Fruit fly (Drosophila melanogaster) whole organism, embryonic: ENCODE measurements around the gene CG32855.
A peak's percentile ranks its signal among the peaks of the same experiment; 100 is the strongest.

Source experiments
- Adf1 ChIP-seq: fragments of 200-800 bp; sonication (Bioruptor generic); IDR thresholded peaks from 2 replicates; pipeline ENCODE4 v1.3.6; 2022; ENCODE audit warnings: missing biosample characterization, missing genetic modification characterization
- Awh ChIP-seq: fragments of 200-800 bp; sonication (Bioruptor generic); IDR thresholded peaks from 2 replicates; pipeline ENCODE4, ENCODE4 v1.3.6; 2022; ENCODE audit warnings: missing biosample characterization, missing genetic modification characterization
- B-H2 ChIP-seq: fragments of 200-800 bp; sonication (Bioruptor generic); optimal IDR thresholded peaks from 2 replicates; lab custom pipeline; 2018; ENCODE audit warnings: missing biosample characterization, mild to moderate bottlenecking, missing genetic modification characterization
- Bgb ChIP-seq: fragments of 200-800 bp; sonication (Bioruptor generic); IDR thresholded peaks from 2 replicates; pipeline ENCODE4 v1.3.6; 2022; ENCODE audit warnings: missing biosample characterization, missing genetic modification characterization; ENCODE audit not compliant: partially characterized antibody
- CG11504 ChIP-seq: fragments of 200-800 bp; sonication (Bioruptor generic); optimal IDR thresholded peaks from 3 replicates; lab custom pipeline; 2019; ENCODE audit warnings: missing biosample characterization, mild to moderate bottlenecking, missing genetic modification characterization, moderate library complexity
- CG12104 ChIP-seq: fragments of 200-800 bp; sonication (Bioruptor generic); optimal IDR thresholded peaks from 3 replicates; lab custom pipeline; 2016; ENCODE audit warnings: missing biosample characterization, missing genetic modification characterization
- CG14965 ChIP-seq: fragments of 200-800 bp; sonication (Bioruptor generic); optimal IDR thresholded peaks from 2 replicates; lab custom pipeline; 2016; ENCODE audit warnings: missing biosample characterization, missing genetic modification characterization, borderline replicate concordance
- CG17328 ChIP-seq: fragments of 200-800 bp; sonication (Bioruptor generic); IDR thresholded peaks from 2 replicates; pipeline ENCODE4 v1.3.6; 2022; ENCODE audit warnings: missing biosample characterization, missing genetic modification characterization
- CG17385 ChIP-seq: fragments of 200-800 bp; sonication (Bioruptor generic); optimal IDR thresholded peaks from 3 replicates; lab custom pipeline; 2018; ENCODE audit warnings: missing biosample characterization, mild to moderate bottlenecking, missing genetic modification characterization
- CG17568 ChIP-seq: fragments of 200-800 bp; sonication (Bioruptor generic); optimal IDR thresholded peaks from 2 replicates; lab custom pipeline; 2018; ENCODE audit warnings: missing biosample characterization, mild to moderate bottlenecking, missing genetic modification characterization, moderate library complexity
- CG1832 ChIP-seq: fragments of 200-800 bp; sonication (Bioruptor generic); optimal IDR thresholded peaks from 2 replicates; lab custom pipeline; 2017; ENCODE audit warnings: missing biosample characterization, mild to moderate bottlenecking, missing genetic modification characterization, inconsistent platforms
- CG18476 ChIP-seq: fragments of 200-800 bp; sonication (Bioruptor generic); optimal IDR thresholded peaks from 2 replicates; lab custom pipeline; 2016; ENCODE audit warnings: missing biosample characterization, mild to moderate bottlenecking, missing genetic modification characterization
- CG2889 ChIP-seq: fragments of 200-800 bp; sonication (Bioruptor generic); IDR thresholded peaks from 3 replicates; pipeline ENCODE4 v1.3.6; 2022; ENCODE audit warnings: missing biosample characterization, missing genetic modification characterization
- CG31441 ChIP-seq: fragments of 200-800 bp; sonication (Bioruptor generic); IDR thresholded peaks from 2 replicates; pipeline ENCODE4 v1.3.6; 2022; ENCODE audit warnings: missing biosample characterization, missing genetic modification characterization
- CG3163 ChIP-seq: fragments of 200-800 bp; sonication (Bioruptor generic); optimal IDR thresholded peaks from 3 replicates; lab custom pipeline; 2016; ENCODE audit warnings: missing biosample characterization, missing genetic modification characterization
- CG3281 ChIP-seq: fragments of 200-800 bp; sonication (Bioruptor generic); optimal IDR thresholded peaks from 3 replicates; lab custom pipeline; 2017; ENCODE audit warnings: missing biosample characterization, mild to moderate bottlenecking, missing genetic modification characterization
- CG6765 ChIP-seq: fragments of 200-800 bp; sonication (Bioruptor generic); optimal IDR thresholded peaks from 3 replicates; lab custom pipeline; 2017; ENCODE audit warnings: missing biosample characterization, mild to moderate bottlenecking, missing genetic modification characterization
- CG8388 ChIP-seq: fragments of 200-800 bp; sonication (Bioruptor generic); optimal IDR thresholded peaks from 2 replicates; lab custom pipeline; 2019; ENCODE audit warnings: missing biosample characterization, mild to moderate bottlenecking, missing genetic modification characterization, moderate library complexity
- CHES-1-like ChIP-seq: fragments of 200-800 bp; sonication (Bioruptor generic); optimal IDR thresholded peaks from 2 replicates; lab custom pipeline; 2016; ENCODE audit warnings: missing biosample characterization, missing genetic modification characterization
- CrebB ChIP-seq: fragments of 200-800 bp; sonication (Bioruptor generic); optimal IDR thresholded peaks from 3 replicates; lab custom pipeline; 2018; ENCODE audit warnings: missing biosample characterization, mild to moderate bottlenecking, missing genetic modification characterization
- Doc3 ChIP-seq: fragments of 200-800 bp; sonication (Bioruptor generic); IDR thresholded peaks from 3 replicates; pipeline ENCODE4 v1.3.6; 2022; ENCODE audit warnings: missing biosample characterization, missing genetic modification characterization; ENCODE audit not compliant: partially characterized antibody
- E2f1 ChIP-seq: fragments of 200-800 bp; sonication (Bioruptor generic); IDR thresholded peaks from 2 replicates; pipeline ENCODE4 v1.3.6; 2022; ENCODE audit warnings: missing biosample characterization, missing genetic modification characterization
- Hmx ChIP-seq: fragments of 200-800 bp; sonication (Bioruptor generic); optimal IDR thresholded peaks from 2 replicates; lab custom pipeline; 2016; ENCODE audit warnings: missing biosample characterization, missing genetic modification characterization
- NK7.1 ChIP-seq: fragments of 200-800 bp; sonication (Bioruptor generic); optimal IDR thresholded peaks from 3 replicates; lab custom pipeline; 2016; ENCODE audit warnings: missing biosample characterization, missing genetic modification characterization
- Nf-YB ChIP-seq: fragments of 200-800 bp; sonication (Bioruptor generic); optimal IDR thresholded peaks from 3 replicates; lab custom pipeline; 2019; ENCODE audit warnings: missing biosample characterization, mild to moderate bottlenecking, missing genetic modification characterization, moderate library complexity
- Nf-YC ChIP-seq: fragments of 200-800 bp; optimal IDR thresholded peaks from 3 replicates; lab custom pipeline; 2019; ENCODE audit warnings: missing biosample characterization, mild to moderate bottlenecking, missing genetic modification characterization, moderate library complexity
- Oli ChIP-seq: fragments of 200-800 bp; sonication (Bioruptor generic); optimal IDR thresholded peaks from 2 replicates; lab custom pipeline; 2018; ENCODE audit warnings: missing biosample characterization, mild to moderate bottlenecking, missing genetic modification characterization, moderate library complexity
- Sox102F ChIP-seq: fragments of 200-800 bp; sonication (Bioruptor generic); optimal IDR thresholded peaks from 2 replicates; lab custom pipeline; 2018; ENCODE audit warnings: missing biosample characterization, mild to moderate bottlenecking, missing genetic modification characterization, moderate library complexity
- Sry-β ChIP-seq: fragments of 200-800 bp; sonication (Bioruptor generic); optimal IDR thresholded peaks from 2 replicates; lab custom pipeline; 2018; ENCODE audit warnings: missing biosample characterization, mild to moderate bottlenecking, missing genetic modification characterization, moderate library complexity
- TFAM ChIP-seq: fragments of 200-800 bp; sonication (Bioruptor generic); optimal IDR thresholded peaks from 2 replicates; lab custom pipeline; 2017; ENCODE audit warnings: missing biosample characterization, missing genetic modification characterization, inconsistent platforms
- abd-A ChIP-seq: fragments of 200-800 bp; sonication (Bioruptor generic); optimal IDR thresholded peaks from 3 replicates; lab custom pipeline; 2019; ENCODE audit warnings: missing biosample characterization, mild to moderate bottlenecking, missing genetic modification characterization, moderate library complexity
- al ChIP-seq: fragments of 200-800 bp; sonication (Bioruptor generic); IDR thresholded peaks from 2 replicates; pipeline ENCODE4 v1.3.6; 2022; ENCODE audit warnings: missing biosample characterization, missing genetic modification characterization
- bab2 ChIP-seq: fragments of 200-800 bp; sonication (Bioruptor generic); optimal IDR thresholded peaks from 2 replicates; lab custom pipeline; 2016; ENCODE audit warnings: missing biosample characterization, missing genetic modification characterization
- chif ChIP-seq, 2 experiments: fragments of 200-800 bp; sonication (Bioruptor generic); optimal IDR thresholded peaks; 3 replicates each; lab custom pipeline; 2016; ENCODE audit warnings: missing biosample characterization in 2 of 2, missing genetic modification characterization in 2 of 2
- ci ChIP-seq: fragments of 200-800 bp; sonication (Bioruptor generic); IDR thresholded peaks from 3 replicates; pipeline ENCODE4 v1.3.6; 2022; ENCODE audit warnings: missing biosample characterization, missing genetic modification characterization
- dmrt11E ChIP-seq: fragments of 200-800 bp; sonication (Bioruptor generic); optimal IDR thresholded peaks from 3 replicates; lab custom pipeline; 2018; ENCODE audit warnings: missing biosample characterization, mild to moderate bottlenecking, missing genetic modification characterization, moderate library complexity
- dmrt99B ChIP-seq: fragments of 200-800 bp; sonication (Bioruptor generic); optimal IDR thresholded peaks from 2 replicates; lab custom pipeline; 2018; ENCODE audit warnings: missing biosample characterization, mild to moderate bottlenecking, missing genetic modification characterization, moderate library complexity
- eve ChIP-seq, 2 experiments: fragments of >200 bp; optimal IDR thresholded peaks; 2 replicates each; lab custom pipeline; 2017; ENCODE audit warnings: missing biosample characterization in 2 of 2, missing genetic modification characterization in 2 of 2
- grau ChIP-seq: fragments of 200-800 bp; optimal IDR thresholded peaks from 3 replicates; lab custom pipeline; 2019; ENCODE audit warnings: missing biosample characterization, mild to moderate bottlenecking, missing genetic modification characterization, moderate library complexity
- kni ChIP-seq: fragments of 200-800 bp; sonication (Bioruptor generic); optimal IDR thresholded peaks from 3 replicates; lab custom pipeline; 2017; ENCODE audit warnings: mild to moderate bottlenecking, missing biosample characterization, missing genetic modification reagents, missing genetic modification characterization
- lab ChIP-seq: fragments of 200-800 bp; sonication (Bioruptor generic); optimal IDR thresholded peaks from 3 replicates; lab custom pipeline; 2017; ENCODE audit warnings: missing biosample characterization, missing genetic modification characterization, mild to moderate bottlenecking, moderate library complexity, missing genetic modification reagents
- mirr ChIP-seq: fragments of 200-800 bp; sonication (Bioruptor generic); optimal IDR thresholded peaks from 3 replicates; lab custom pipeline; 2018; ENCODE audit warnings: missing biosample characterization, mild to moderate bottlenecking, missing genetic modification characterization
- oc ChIP-seq: fragments of 200-800 bp; sonication (Bioruptor generic); optimal IDR thresholded peaks from 2 replicates; lab custom pipeline; 2018; ENCODE audit warnings: missing biosample characterization, mild to moderate bottlenecking, missing genetic modification characterization, moderate library complexity
- peb ChIP-seq: fragments of 200-800 bp; sonication (Bioruptor generic); IDR thresholded peaks from 2 replicates; pipeline ENCODE4 v1.3.6; 2022; ENCODE audit warnings: missing biosample characterization, missing genetic modification characterization
- pros ChIP-seq: fragments of 200-800 bp; sonication (Bioruptor generic); optimal IDR thresholded peaks from 3 replicates; lab custom pipeline; 2019; ENCODE audit warnings: missing biosample characterization, mild to moderate bottlenecking, missing genetic modification characterization, moderate library complexity
- sd ChIP-seq: fragments of 200-800 bp; sonication (Bioruptor generic); optimal IDR thresholded peaks from 3 replicates; lab custom pipeline; 2018; ENCODE audit warnings: missing biosample characterization, mild to moderate bottlenecking, missing genetic modification characterization, moderate library complexity
- twi ChIP-seq: fragments of 200-800 bp; optimal IDR thresholded peaks from 2 replicates; lab custom pipeline; 2019; ENCODE audit warnings: missing biosample characterization, mild to moderate bottlenecking, missing genetic modification characterization, moderate library complexity
- unpg ChIP-seq: fragments of 200-800 bp; sonication (Bioruptor generic); optimal IDR thresholded peaks from 3 replicates; lab custom pipeline; 2018; ENCODE audit warnings: missing biosample characterization, mild to moderate bottlenecking, missing genetic modification characterization, moderate library complexity
- vvl ChIP-seq: fragments of 200-800 bp; sonication (Bioruptor generic); IDR thresholded peaks from 2 replicates; pipeline ENCODE4 v1.3.6; 2022; ENCODE audit warnings: missing biosample characterization, missing genetic modification characterization
- zen ChIP-seq: fragments of 200-800 bp; sonication (Bioruptor generic); optimal IDR thresholded peaks from 3 replicates; lab custom pipeline; 2018; ENCODE audit warnings: missing biosample characterization, mild to moderate bottlenecking, missing genetic modification characterization, moderate library complexity

Gene CG32855

DNA sequence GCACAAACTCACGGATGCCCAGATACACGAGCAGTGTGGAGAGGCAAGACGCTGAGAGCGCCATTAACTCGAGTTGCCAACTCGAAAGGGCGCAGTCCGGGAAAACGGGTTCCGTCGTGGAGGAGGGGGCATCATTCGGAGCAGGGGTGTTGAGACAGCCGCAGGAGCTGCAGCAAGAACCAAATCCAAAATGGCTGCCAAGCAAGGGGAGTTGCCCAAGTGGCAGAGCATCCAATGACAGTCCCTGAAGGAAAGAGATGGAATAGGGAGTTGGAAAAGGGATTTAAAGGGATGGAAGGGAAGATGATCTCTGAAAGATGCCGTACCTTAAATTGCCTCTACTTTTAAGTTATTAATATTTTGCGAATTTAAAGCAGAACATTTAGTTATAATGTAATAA is 42.7 kb downstream of the CG32855 start (continued):
- TF ChIP-seq Doc3 (GFP tag; lab: Robert Waterston, UW) = no peak
- no peak for TF ChIP-seq oc (tag; lab: Kevin White, UChicago)
- TF ChIP-seq bab2 (GFP tag; lab: Kevin White, UChicago) = no peak
- TF ChIP-seq CG31441 (GFP tag; lab: Robert Waterston, UW) = no peak
- no peak for TF ChIP-seq CG6765 (GFP tag; lab: Kevin White, UChicago)
- TF ChIP-seq al (GFP tag; lab: Robert Waterston, UW) = no peak
- TF ChIP-seq CG2889 = no peak
- TF ChIP-seq CG14965 (GFP tag; lab: Kevin White, UChicago) = no peak
- no peak for TF ChIP-seq CG17328 (GFP tag; lab: Robert Waterston, UW)
- no peak for TF ChIP-seq E2f1 (GFP tag; lab: Robert Waterston, UW)
- no peak for TF ChIP-seq Oli (tag; lab: Kevin White, UChicago)
- no peak for TF ChIP-seq mirr (GFP tag; lab: Kevin White, UChicago)
- TF ChIP-seq CG11504 (tag; lab: Kevin White, UChicago) = no peak
- no peak for TF ChIP-seq Bgb (GFP tag; lab: Robert Waterston, UW)
- peak; percentile 97 for TF ChIP-seq Nf-YB (GFP tag; lab: Kevin White, UChicago)
- no peak for TF ChIP-seq sd (tag; lab: Kevin White, UChicago)
- TF ChIP-seq CG17568 (GFP tag; lab: Kevin White, UChicago) = no peak
- TF ChIP-seq CG18476 (GFP tag; lab: Kevin White, UChicago) = no peak
- no peak for TF ChIP-seq CG8388 (GFP tag; lab: Kevin White, UChicago)
- no peak for TF ChIP-seq Hmx (GFP tag; lab: Kevin White, UChicago)
- TF ChIP-seq CrebB = no peak
- TF ChIP-seq Nf-YC (tag; lab: Kevin White, UChicago) = peak; percentile 95
- TF ChIP-seq CG1832 = peak; percentile 27
- TF ChIP-seq lab (GFP tag; lab: Kevin White, UChicago) = no peak
- no peak for TF ChIP-seq chif (GFP tag; optimal IDR thresholded peaks at IDR 0.05; lab: Kevin White, UChicago)
- TF ChIP-seq Awh (GFP tag; lab: Robert Waterston, UW) = no peak
- TF ChIP-seq peb (GFP tag; lab: Robert Waterston, UW) = no peak
- TF ChIP-seq ci (GFP tag; lab: Robert Waterston, UW) = no peak
- no peak for TF ChIP-seq eve (GFP tag; optimal IDR thresholded peaks at IDR 0.05; lab: Kevin White, UChicago)
- TF ChIP-seq TFAM (GFP tag; lab: Kevin White, UChicago) = no peak
- no peak for TF ChIP-seq dmrt99B (tag; lab: Kevin White, UChicago)
- no peak for TF ChIP-seq Sox102F (GFP tag; lab: Kevin White, UChicago)
- no peak for TF ChIP-seq CG3163 (GFP tag; lab: Kevin White, UChicago)
- TF ChIP-seq, all 482 proteins: peak for 11

DNA sequence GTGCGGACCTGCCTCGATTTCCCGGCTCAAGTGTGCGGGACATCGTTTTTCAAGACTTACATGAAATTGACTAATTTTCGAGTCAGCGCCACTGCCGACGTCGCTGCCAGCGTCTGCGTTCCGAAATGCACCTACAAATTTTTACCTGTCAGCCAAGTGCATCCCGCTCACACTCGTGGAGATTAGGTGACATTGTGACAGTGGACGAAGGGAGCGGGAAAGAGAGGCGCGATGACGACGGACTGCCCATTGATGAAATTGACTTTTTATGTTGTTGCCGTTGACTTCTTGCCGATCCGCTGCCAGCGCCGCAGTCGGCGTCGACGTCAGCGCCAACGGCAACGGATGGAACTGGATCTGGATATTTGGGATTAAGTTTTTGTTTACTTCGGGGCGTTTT is 46.6 kb downstream of the CG32855 start:
- no peak for TF ChIP-seq twi (tag; lab: Kevin White, UChicago)
- TF ChIP-seq Nf-YC (tag; lab: Kevin White, UChicago) = peak; percentile 2
- TF ChIP-seq abd-A = peak; percentile 16
- TF ChIP-seq zen = peak; percentile 36
- TF ChIP-seq unpg (GFP tag; lab: Kevin White, UChicago) = no peak
- peak; percentile 64 for TF ChIP-seq Adf1 (GFP tag; lab: Robert Waterston, UW)
- no peak for TF ChIP-seq dmrt11E (tag; lab: Kevin White, UChicago)
- no peak for TF ChIP-seq CG3281 (GFP tag; lab: Kevin White, UChicago)
- no peak for TF ChIP-seq grau
- peak; percentile 63 for TF ChIP-seq CG1832
- no peak for TF ChIP-seq CG17385
- TF ChIP-seq Sox102F (GFP tag; lab: Kevin White, UChicago) = no peak
- TF ChIP-seq CHES-1-like (GFP tag; lab: Kevin White, UChicago) = no peak
- peak; percentile 65 for TF ChIP-seq kni (GFP tag; lab: Kevin White, UChicago)
- no peak for TF ChIP-seq Sry-β (GFP tag; lab: Kevin White, UChicago)
- TF ChIP-seq B-H2 (GFP tag; lab: Kevin White, UChicago) = no peak
- TF ChIP-seq pros = peak; percentile 11
- no peak for TF ChIP-seq NK7.1 (GFP tag; lab: Kevin White, UChicago)
- TF ChIP-seq vvl (GFP tag; lab: Robert Waterston, UW) = no peak
- TF ChIP-seq CG12104 (GFP tag; lab: Kevin White, UChicago) = no peak
